Worm (Caenorhabditis elegans) whole organism, L4 larva: ENCODE data around the gene H38K22.6.

ENCODE experiments used
- F26F4.8 ChIP-seq: fragments of 200-800 bp; sonication (Bioruptor generic); conservative IDR thresholded peaks from 2 replicates; pipeline ENCODE4 v1.3.6; 2022; ENCODE audit warnings: missing genetic modification characterization, missing compliant biosample characterization
- F44E2.7 ChIP-seq: fragments of 200-800 bp; sonication (Bioruptor generic); IDR thresholded peaks from 2 replicates; pipeline ENCODE4 v2.1.2; 2022; ENCODE audit warnings: missing genetic modification characterization, missing compliant biosample characterization
- F49E8.2 ChIP-seq: sonication (generic microtip); optimal IDR thresholded peaks from 2 replicates; lab custom pipeline; 2016; ENCODE audit warnings: missing compliant biosample characterization, mild to moderate bottlenecking, missing genetic modification characterization, borderline replicate concordance
- Y48G9A.11 ChIP-seq: fragments of 200-800 bp; sonication (Bioruptor generic); IDR thresholded peaks from 2 replicates; pipeline ENCODE4 v1.3.6; 2022; ENCODE audit warnings: missing genetic modification reagents, missing genetic modification characterization, missing compliant biosample characterization
- Y5F2A.4 ChIP-seq: fragments of 200-800 bp; sonication (Bioruptor generic); optimal IDR thresholded peaks from 2 replicates; lab custom pipeline; 2018; ENCODE audit warnings: mild to moderate bottlenecking, missing genetic modification characterization, missing compliant biosample characterization
- Y75B8A.6 ChIP-seq: fragments of 200-800 bp; sonication (Bioruptor generic); IDR thresholded peaks from 2 replicates; pipeline ENCODE4 v1.3.6; 2022; ENCODE audit warnings: missing genetic modification reagents, missing genetic modification characterization, missing compliant biosample characterization
- ZK546.5 ChIP-seq, 2 experiments: sonication (generic microtip); optimal IDR thresholded peaks; 2 replicates each; lab custom pipeline; 2017; ENCODE audit warnings: missing biosample characterization in 2 of 2, missing genetic modification characterization in 2 of 2
- aha-1 ChIP-seq: fragments of 150-350 bp; peaks from one replicate; lab custom pipeline; 2014; ENCODE audit warnings: missing biosample characterization, missing genetic modification characterization
- aly-2 ChIP-seq: sonication (generic microtip); optimal IDR thresholded peaks from 2 replicates; lab custom pipeline; 2018; ENCODE audit warnings: missing biosample characterization, missing genetic modification characterization
- ama-1 ChIP-seq: fragments of 150-350 bp; optimal IDR thresholded peaks from 2 replicates; lab custom pipeline; 2014; ENCODE audit warnings: inconsistent platforms, mixed read lengths
- ceh-62 ChIP-seq: sonication (generic microtip); optimal IDR thresholded peaks from 2 replicates; lab custom pipeline; 2017; ENCODE audit warnings: missing biosample characterization, missing genetic modification characterization
- daf-12 ChIP-seq: fragments of 150-350 bp; optimal IDR thresholded peaks from 2 replicates; lab custom pipeline; 2014; ENCODE audit warnings: missing biosample characterization, missing genetic modification reagents, missing genetic modification characterization
- daf-16 ChIP-seq, 3 experiments: sonication (generic microtip); optimal IDR thresholded peaks; 2 replicates each; lab custom pipeline; 2016 to 2017; ENCODE audit warnings: missing genetic modification characterization in 3 of 3, missing genetic modification reagents in 3 of 3, mild to moderate bottlenecking in 2 of 3, missing compliant biosample characterization in 2 of 3, missing biosample characterization in 1 of 3, moderate library complexity in 1 of 3
- dmd-6 ChIP-seq: fragments of 200-800 bp; sonication (Bioruptor generic); IDR thresholded peaks from 2 replicates; pipeline ENCODE4 v1.3.6; 2022; ENCODE audit warnings: missing genetic modification reagents, missing genetic modification characterization, missing compliant biosample characterization
- dpl-1 ChIP-seq: fragments of 150-350 bp; optimal IDR thresholded peaks from 2 replicates; lab custom pipeline; 2014; ENCODE audit warnings: missing biosample characterization, missing genetic modification reagents, missing genetic modification characterization
- dve-1 ChIP-seq: sonication (generic microtip); optimal IDR thresholded peaks from 2 replicates; lab custom pipeline; 2017; ENCODE audit warnings: antibody characterized with exemption, mild to moderate bottlenecking, missing genetic modification characterization, missing compliant biosample characterization; ENCODE audit not compliant: insufficient read depth
- fkh-10 ChIP-seq: fragments of 150-350 bp; optimal IDR thresholded peaks from 2 replicates; lab custom pipeline; 2014; ENCODE audit warnings: missing biosample characterization, missing genetic modification reagents, missing genetic modification characterization
- hif-1 ChIP-seq, 2 experiments: sonication (generic microtip); optimal IDR thresholded peaks; 2 replicates each; lab custom pipeline; 2016 to 2017; ENCODE audit warnings: missing compliant biosample characterization in 2 of 2, missing genetic modification characterization in 2 of 2, missing genetic modification reagents in 2 of 2, missing genotype in 2 of 2, mild to moderate bottlenecking in 1 of 2
- hmg-1.1 ChIP-seq: fragments of 200-800 bp; sonication (Bioruptor generic); IDR thresholded peaks from 2 replicates; pipeline ENCODE4 v1.3.6; 2022; ENCODE audit warnings: missing genetic modification reagents, missing genetic modification characterization, missing compliant biosample characterization
- jun-1 ChIP-seq: fragments of 150-350 bp; optimal IDR thresholded peaks from 2 replicates; lab custom pipeline; 2014; ENCODE audit warnings: missing biosample characterization, missing genetic modification reagents, missing genetic modification characterization
- lir-3 ChIP-seq: sonication (generic microtip); optimal IDR thresholded peaks from 2 replicates; lab custom pipeline; 2016; ENCODE audit warnings: mild to moderate bottlenecking, missing genetic modification characterization, missing compliant biosample characterization
- lsy-2 ChIP-seq, 2 experiments: fragments of 150-350 bp in 1 of 2; sonication (generic microtip) in 1 of 2; optimal IDR thresholded peaks; 2 replicates each; lab custom pipeline; 2014 to 2017; ENCODE audit warnings: missing biosample characterization in 2 of 2, missing genetic modification characterization in 2 of 2
- madf-9 ChIP-seq: fragments of 200-800 bp; sonication (Bioruptor generic); conservative IDR thresholded peaks from 2 replicates; pipeline ENCODE4 v1.3.6; 2022; ENCODE audit warnings: missing genetic modification reagents, missing genetic modification characterization, missing compliant biosample characterization
- mdl-1 ChIP-seq, 2 experiments: fragments of 150-350 bp in 1 of 2; sonication (generic microtip) in 1 of 2; optimal IDR thresholded peaks; 2 replicates each; lab custom pipeline; 2014 to 2017; ENCODE audit warnings: missing biosample characterization in 2 of 2, missing genetic modification characterization in 2 of 2
- mes-2 ChIP-seq: sonication (generic microtip); optimal IDR thresholded peaks from 2 replicates; lab custom pipeline; 2016; ENCODE audit warnings: missing genotype, mild to moderate bottlenecking, missing genetic modification characterization, missing compliant biosample characterization; ENCODE audit not compliant: poor library complexity, severe bottlenecking
- mxl-2 ChIP-seq: fragments of 200-800 bp; sonication (Bioruptor generic); conservative IDR thresholded peaks from 2 replicates; pipeline ENCODE4 v1.3.6; 2022; ENCODE audit warnings: missing genetic modification reagents, missing genetic modification characterization, missing compliant biosample characterization
- nhr-48 ChIP-seq: sonication (generic microtip); optimal IDR thresholded peaks from 2 replicates; lab custom pipeline; 2016; ENCODE audit warnings: mild to moderate bottlenecking, missing genetic modification characterization, missing compliant biosample characterization
- nhr-76 ChIP-seq: fragments of 150-350 bp; optimal IDR thresholded peaks from 2 replicates; lab custom pipeline; 2014; ENCODE audit warnings: missing biosample characterization, missing genetic modification characterization
- pha-4 ChIP-seq, 2 experiments: fragments of 150-350 bp in 1 of 2; fragments of 200-800 bp in 1 of 2; sonication (Bioruptor generic) in 1 of 2; IDR thresholded peaks in 1 of 2; optimal IDR thresholded peaks in 1 of 2; 2 replicates each; pipeline versions ENCODE4 v1.3.6 to Lab custom; 2014 to 2022; ENCODE audit warnings: missing genetic modification characterization in 2 of 2, missing genetic modification reagents in 2 of 2, missing biosample characterization in 1 of 2, missing compliant biosample characterization in 1 of 2
- php-3 ChIP-seq: fragments of 200-800 bp; sonication (Bioruptor generic); IDR thresholded peaks from 2 replicates; pipeline ENCODE4 v1.3.6; 2022; ENCODE audit warnings: missing genetic modification reagents, missing genetic modification characterization, missing compliant biosample characterization
- spr-3 ChIP-seq: fragments of 200-800 bp; sonication (Bioruptor generic); optimal IDR thresholded peaks from 2 replicates; lab custom pipeline; 2018; ENCODE audit warnings: mild to moderate bottlenecking, missing genetic modification characterization, missing compliant biosample characterization
- tra-1 ChIP-seq: fragments of 200-800 bp; sonication (Bioruptor generic); IDR thresholded peaks from 2 replicates; pipeline ENCODE4 v1.3.6; 2022; ENCODE audit warnings: missing genetic modification reagents, missing genetic modification characterization, missing compliant biosample characterization
- unc-130 ChIP-seq: sonication (generic microtip); optimal IDR thresholded peaks from 2 replicates; lab custom pipeline; 2016; ENCODE audit warnings: missing genetic modification reagents, missing genetic modification characterization, missing compliant biosample characterization
- unc-39 ChIP-seq: sonication (generic microtip); optimal IDR thresholded peaks from 2 replicates; lab custom pipeline; 2017; ENCODE audit warnings: missing biosample characterization, missing genetic modification characterization
- unc-62 ChIP-seq, 3 experiments: fragments of 150-350 bp in 1 of 3; sonication (generic microtip); optimal IDR thresholded peaks in 2 of 3; peaks in 1 of 3; 1 replicate in 1 of 3; 2 replicates in 2 of 3; lab custom pipeline; 2014 to 2017; ENCODE audit warnings: missing biosample characterization in 3 of 3, missing genetic modification characterization in 3 of 3, missing genetic modification reagents in 3 of 3, missing genotype in 1 of 3
- vab-7 ChIP-seq: fragments of 200-800 bp; sonication (Bioruptor generic); IDR thresholded peaks from 2 replicates; pipeline ENCODE4 v1.3.6; 2022; ENCODE audit warnings: missing genetic modification reagents, missing genetic modification characterization, missing compliant biosample characterization
- zfp-3 ChIP-seq: fragments of 200-800 bp; sonication (Bioruptor generic); conservative IDR thresholded peaks from 2 replicates; pipeline ENCODE4 v1.3.6; 2022; ENCODE audit warnings: missing genetic modification reagents, missing genetic modification characterization, missing compliant biosample characterization
- zip-11 ChIP-seq: fragments of 200-800 bp; sonication (Bioruptor generic); IDR thresholded peaks from 2 replicates; pipeline ENCODE4 v1.3.6; 2022; ENCODE audit warnings: missing genetic modification characterization, missing compliant biosample characterization

Gene H38K22.6

ce11 chrIII:4284732-4285165 is 35.5 kb upstream of the H38K22.6 start (continued):
- TF ChIP-seq fkh-10 (no peak), madf-9 (GFP tag; lab: Robert Waterston, UW) (0 out of 2 replicates have a peak, but pooled peaks have one; percentile 52), pha-4 (GFP tag; IDR thresholded peaks at IDR 0.05; lab: Robert Waterston, UW) (peak; percentile 65), pha-4 (tag; optimal IDR thresholded peaks at IDR 0.05; lab: Kevin White, UChicago) (peak; percentile 16), F49E8.2 (tag; lab: Kevin White, UChicago) (no peak), daf-16 (GFP tag; optimal IDR thresholded peaks at IDR 0.05; lab: Kevin White, UChicago) (no peak), daf-16 (tag; optimal IDR thresholded peaks at IDR 0.05; lab: Kevin White, UChicago) (peak; percentile 42), F44E2.7 (GFP tag; lab: Robert Waterston, UW) (no peak), nhr-76 (tag; lab: Kevin White, UChicago) (no peak), dpl-1 (peak; percentile 56), hmg-1.1 (GFP tag; lab: Robert Waterston, UW) (peak; percentile 52), unc-62 (GFP tag; optimal IDR thresholded peaks at IDR 0.05 in 1 of 2; lab: Kevin White, UChicago) (peak in 1 of 2 experiments; percentile 98), unc-62 (tag; optimal IDR thresholded peaks at IDR 0.05; lab: Kevin White, UChicago) (no peak), zip-11 (GFP tag; lab: Robert Waterston, UW) (no peak), mes-2 (peak; percentile 52), tra-1 (GFP tag; lab: Robert Waterston, UW) (peak; percentile 65; the same call in 1 of the 2 replicates)

DNA sequence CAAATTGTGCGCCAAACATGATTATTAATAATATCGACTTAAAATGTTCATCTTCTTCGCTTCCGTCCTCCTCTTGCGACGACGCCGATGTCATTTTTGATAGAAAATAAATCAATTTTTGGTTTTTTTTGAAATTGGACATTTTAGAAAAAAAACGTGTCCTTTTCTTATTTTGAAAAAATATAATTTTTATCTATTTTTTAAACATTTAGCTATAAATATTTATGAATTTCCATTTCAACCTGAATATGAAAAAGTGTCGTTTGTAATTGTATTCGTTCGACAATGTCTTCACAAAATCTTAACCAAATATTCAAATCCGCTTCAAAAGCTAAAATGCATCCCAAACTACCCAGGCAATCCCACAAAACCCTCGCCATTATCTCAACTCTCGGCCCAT is 32.8 kb upstream of the H38K22.6 start, which contains the start of gene R10E4.3:
Gene R10E4.3 (minus strand): TSS at position 101 of the 400 bp plus-strand sequence.
- TF ChIP-seq ZK546.5 (tag; optimal IDR thresholded peaks at IDR 0.05; lab: Kevin White, UChicago) (no peak), jun-1 (tag; lab: Kevin White, UChicago) (no peak), mxl-2 (GFP tag; lab: Robert Waterston, UW) (no peak), lir-3 (tag; lab: Kevin White, UChicago) (no peak), daf-12 (tag; lab: Kevin White, UChicago) (no peak), php-3 (no peak), ama-1 (lab: Kevin White, UChicago) (no peak), unc-130 (GFP tag; lab: Kevin White, UChicago) (no peak), hmg-1.1 (GFP tag; lab: Robert Waterston, UW) (no peak), vab-7 (GFP tag; lab: Robert Waterston, UW) (no peak), aly-2 (tag; lab: Kevin White, UChicago) (no peak), Y75B8A.6 (GFP tag; lab: Robert Waterston, UW) (no peak)
- TF ChIP-seq, all 104 proteins: peak for 0

ce11 chrIII:4289952-4290351 is 30.3 kb upstream of the H38K22.6 start:
- TF ChIP-seq unc-62 (GFP tag; optimal IDR thresholded peaks at IDR 0.05 in 1 of 2; lab: Kevin White, UChicago) (peak in 1 of 2 experiments; percentile 91), unc-62 (tag; optimal IDR thresholded peaks at IDR 0.05; lab: Kevin White, UChicago) (no peak), aha-1 (tag; lab: Kevin White, UChicago) (no peak)

- TF ChIP-seq lsy-2 (tag; optimal IDR thresholded peaks at IDR 0.05; lab: Kevin White, UChicago) (peak in 1 of 2 experiments; percentile 56), unc-130 (GFP tag; lab: Kevin White, UChicago) (peak; percentile 28), ceh-62 (tag; lab: Kevin White, UChicago) (no peak), mes-2 (peak; percentile 62), Y48G9A.11 (GFP tag; lab: Robert Waterston, UW) (no peak), daf-16 (GFP tag; optimal IDR thresholded peaks at IDR 0.05; lab: Kevin White, UChicago) (no peak), daf-16 (tag; optimal IDR thresholded peaks at IDR 0.05; lab: Kevin White, UChicago) (peak; percentile 19), dpl-1 (peak; percentile 86)
Measured at ce11 chrIII:4291216-4291691, 29.0 kb upstream of the H38K22.6 start, which contains the start of gene mcm-5. mcm-5 (minus strand) TSS chrIII:4291266.

- TF ChIP-seq spr-3 (GFP tag; lab: Kevin White, UChicago), result no peak
- TF ChIP-seq F26F4.8 (GFP tag; lab: Robert Waterston, UW), result no peak
- TF ChIP-seq dve-1, result no peak
- no peak for TF ChIP-seq hif-1 (tag; optimal IDR thresholded peaks at IDR 0.05; lab: Kevin White, UChicago)
- no peak for TF ChIP-seq zfp-3
- TF ChIP-seq nhr-48, result no peak
- no peak for TF ChIP-seq unc-39
- no peak for TF ChIP-seq Y5F2A.4 (GFP tag; lab: Kevin White, UChicago)
- TF ChIP-seq mdl-1 (tag; optimal IDR thresholded peaks at IDR 0.05; lab: Kevin White, UChicago), result no peak
- no peak for TF ChIP-seq dmd-6
Measured at ce11 chrIII:4293108-4293507, 27.1 kb upstream of the H38K22.6 start, which contains the start of gene R10E4.6. R10E4.6 (plus strand) TSS chrIII:4293408.
